Worm (Caenorhabditis elegans) whole organism, mixed stage, embryonic: Measurements from ENCODE around the gene col-78.

Source experiments
- M03D4.4 ChIP-seq: sonication (generic microtip); optimal IDR thresholded peaks from 2 replicates; lab custom pipeline; 2017; ENCODE audit warnings: mild to moderate bottlenecking, missing genetic modification characterization, missing compliant biosample characterization
- ces-1 ChIP-seq: fragments of 150-350 bp; optimal IDR thresholded peaks from 2 replicates; lab custom pipeline; 2014; ENCODE audit warnings: missing biosample characterization, missing genetic modification reagents, missing genetic modification characterization
- drap-1 ChIP-seq: fragments of 200-800 bp; sonication (Bioruptor generic); optimal IDR thresholded peaks from 3 replicates; lab custom pipeline; 2018; ENCODE audit warnings: mild to moderate bottlenecking, missing genetic modification characterization, missing compliant biosample characterization
- elt-1 ChIP-seq: sonication (generic microtip); optimal IDR thresholded peaks from 2 replicates; lab custom pipeline; 2017; ENCODE audit warnings: missing genetic modification characterization, mild to moderate bottlenecking, missing compliant biosample characterization, antibody characterized with exemption, moderate library complexity, borderline replicate concordance; ENCODE audit not compliant: insufficient read depth
- elt-3 ChIP-seq: fragments of 150-350 bp; optimal IDR thresholded peaks from 2 replicates; lab custom pipeline; 2014; ENCODE audit warnings: missing biosample characterization, missing genetic modification characterization
- lin-13 ChIP-seq: fragments of 150-350 bp; optimal IDR thresholded peaks from 2 replicates; lab custom pipeline; 2014; ENCODE audit warnings: missing biosample characterization, missing genetic modification characterization
- nhr-237 ChIP-seq: fragments of 150-350 bp; optimal IDR thresholded peaks from 2 replicates; lab custom pipeline; 2014; ENCODE audit warnings: missing biosample characterization, missing genetic modification characterization
- nhr-28 ChIP-seq: fragments of 150-350 bp; optimal IDR thresholded peaks from 2 replicates; lab custom pipeline; 2014; ENCODE audit warnings: missing biosample characterization, missing genetic modification characterization
- sem-2 ChIP-seq: fragments of 200-800 bp; sonication (Bioruptor generic); optimal IDR thresholded peaks from 2 replicates; lab custom pipeline; 2018; ENCODE audit warnings: mild to moderate bottlenecking, missing genetic modification characterization, missing compliant biosample characterization
- sptf-1 ChIP-seq: sonication (generic microtip); optimal IDR thresholded peaks from 2 replicates; lab custom pipeline; 2017; ENCODE audit warnings: mild to moderate bottlenecking, missing genetic modification characterization, moderate library complexity, missing compliant biosample characterization
- unc-62 ChIP-seq: fragments of 150-350 bp; optimal IDR thresholded peaks from 2 replicates; lab custom pipeline; 2014; ENCODE audit warnings: missing biosample characterization, missing genetic modification reagents, missing genetic modification characterization

DNA sequence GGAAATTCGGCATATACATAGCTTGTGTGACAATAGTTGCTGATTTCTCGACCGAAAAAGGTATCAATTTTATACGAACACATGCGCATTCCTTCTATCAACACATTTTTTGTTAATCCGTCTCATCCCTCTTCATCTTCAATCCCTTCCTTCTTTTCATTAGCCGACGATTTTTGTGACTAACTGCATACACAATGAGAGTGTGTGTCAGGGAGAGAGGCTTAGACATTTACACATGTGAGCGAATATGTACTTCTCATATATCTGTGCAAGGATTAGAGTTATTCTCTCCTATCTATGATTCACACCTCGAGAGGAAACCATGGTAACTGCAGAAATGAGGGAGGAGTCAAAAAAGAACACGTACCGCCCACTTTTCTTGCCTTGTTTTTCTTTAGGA, 22.0 kb upstream of the col-78 start:
- TF ChIP-seq nhr-237 (tag; lab: Kevin White, UChicago): no peak
- TF ChIP-seq drap-1 (GFP tag; lab: Kevin White, UChicago): no peak
- no peak for TF ChIP-seq elt-3 (tag; lab: Kevin White, UChicago)
- no peak for TF ChIP-seq lin-13 (tag; lab: Kevin White, UChicago)
- TF ChIP-seq elt-1 (tag; lab: Kevin White, UChicago): no peak
- no peak for TF ChIP-seq sptf-1
- TF ChIP-seq M03D4.4 (tag; lab: Kevin White, UChicago): no peak
- no peak for TF ChIP-seq ces-1 (GFP tag; lab: Kevin White, UChicago)
- no peak for TF ChIP-seq unc-62 (GFP tag; lab: Kevin White, UChicago)
- no peak for TF ChIP-seq nhr-28 (tag; lab: Kevin White, UChicago)
- no peak for TF ChIP-seq sem-2 (GFP tag; lab: Kevin White, UChicago)
